Fruit fly (Drosophila melanogaster): ENCODE results near the gene Qsox3.

dm6 chr3R:21893929-21894328, 17.7 kb upstream of the Qsox3 start:
- TF ChIP-seq psq (optimal IDR thresholded peaks at IDR 0.05): no peak
- TF ChIP-seq Sin3A (optimal IDR thresholded peaks at IDR 0.05): no peak
- TF ChIP-seq ttk (optimal IDR thresholded peaks at IDR 0.05): no peak
- TF ChIP-seq h (optimal IDR thresholded peaks at IDR 0.05): no peak
- no peak for TF ChIP-seq Myc (optimal IDR thresholded peaks at IDR 0.05)
- TF ChIP-seq insv (optimal IDR thresholded peaks at IDR 0.05): no peak
